Worm (Caenorhabditis elegans) whole organism, L4/young adult: ENCODE measurements around the gene hsp-12.6.

Experiments used
- W03F9.2 ChIP-seq: fragments of 150-350 bp; optimal IDR thresholded peaks from 2 replicates; lab custom pipeline; 2014; ENCODE audit warnings: missing biosample characterization, missing genetic modification characterization
- dao-5 ChIP-seq: sonication (generic microtip); optimal IDR thresholded peaks from 2 replicates; lab custom pipeline; 2016; ENCODE audit warnings: missing genotype, missing genetic modification characterization, moderate library complexity, missing compliant biosample characterization
- him-1 ChIP-seq: sonication (generic microtip); optimal IDR thresholded peaks from 2 replicates; lab custom pipeline; 2016; ENCODE audit warnings: missing genotype, missing genetic modification reagents, missing genetic modification characterization, missing compliant biosample characterization

The hsp-12.6 gene

DNA sequence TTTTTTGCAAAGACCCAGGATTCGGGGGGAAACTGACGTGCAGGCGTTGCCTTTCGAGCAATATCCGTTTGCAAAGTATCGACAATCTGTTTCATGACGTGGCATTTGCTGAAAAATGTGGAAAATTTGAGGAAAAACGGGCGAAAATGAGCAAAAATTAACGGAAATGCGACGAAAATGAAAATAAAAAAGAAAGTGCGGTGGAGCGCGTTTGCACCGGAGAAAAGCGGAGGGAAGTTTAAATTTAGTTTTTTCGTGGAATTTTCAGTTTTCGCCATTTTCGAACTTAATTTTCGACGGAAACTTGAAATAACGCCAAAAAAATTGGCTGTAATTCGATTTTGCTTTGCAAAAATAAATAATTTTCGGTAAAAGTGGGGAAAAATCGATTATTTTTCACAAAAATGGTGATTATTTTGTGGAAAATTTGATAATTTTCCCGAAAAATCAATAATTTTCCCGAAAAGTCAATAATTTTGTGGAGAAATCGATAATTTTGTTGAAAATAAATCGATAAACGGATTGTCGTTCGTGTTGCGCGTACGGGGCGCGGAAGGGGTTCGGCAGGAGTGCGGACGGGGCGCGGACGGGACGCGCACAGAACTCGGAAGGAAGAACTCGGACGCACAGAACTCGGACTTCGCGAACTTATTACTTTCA is 43.1 kb downstream of the hsp-12.6 start:
- no peak for TF ChIP-seq dao-5 (tag; lab: Kevin White, UChicago)
- TF ChIP-seq W03F9.2, result no peak
- no peak for TF ChIP-seq him-1 (tag; lab: Kevin White, UChicago)

ce11 chrIV:9401715-9402114 is 45.3 kb downstream of the hsp-12.6 start, which contains the start of gene F56D5.6:
Gene F56D5.6 (plus strand): TSS chrIV:9401922.
- TF ChIP-seq him-1 (tag; lab: Kevin White, UChicago) (no peak), dao-5 (tag; lab: Kevin White, UChicago) (no peak), W03F9.2 (no peak)

DNA sequence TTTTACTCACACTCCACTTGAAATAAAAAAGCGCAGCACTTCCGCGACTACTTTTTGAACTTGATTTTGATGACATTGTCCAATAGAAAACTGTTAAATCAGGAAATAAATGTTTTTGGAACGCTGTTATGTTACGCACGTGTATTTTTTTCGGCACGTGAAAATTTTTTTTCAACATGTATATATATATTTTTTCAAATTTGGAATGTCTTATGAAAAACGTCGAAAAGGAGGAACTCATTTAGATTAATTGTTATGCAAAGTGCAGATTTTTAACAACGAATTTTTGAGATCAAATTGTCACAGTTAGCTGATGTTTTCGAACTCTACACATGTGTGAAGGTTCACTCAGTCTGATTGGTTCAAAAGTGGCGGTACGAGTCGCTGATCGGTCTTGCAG is 48.5 kb downstream of the hsp-12.6 start, which contains the start of gene F56D5.2:
TSS of gene F56D5.2 (minus strand) at position 101 of the 400 bp plus-strand sequence.
- TF ChIP-seq him-1 (tag; lab: Kevin White, UChicago), result no peak
- TF ChIP-seq W03F9.2, result no peak
- no peak for TF ChIP-seq dao-5 (tag; lab: Kevin White, UChicago)

ce11 chrIV:9397278-9397677 is 49.8 kb downstream of the hsp-12.6 start, which contains the start of gene F56D5.3:
Gene F56D5.3 (plus strand): TSS chrIV:9397578.
- no peak for TF ChIP-seq him-1 (tag; lab: Kevin White, UChicago)
- no peak for TF ChIP-seq dao-5 (tag; lab: Kevin White, UChicago)
- TF ChIP-seq W03F9.2, result no peak
